Fruit fly (Drosophila melanogaster) whole organism, embryonic: ENCODE data around the gene CG32483.

Source experiments
- Asciz ChIP-seq: fragments of 200-800 bp; sonication (Bioruptor generic); optimal IDR thresholded peaks from 2 replicates; lab custom pipeline; 2017; ENCODE audit warnings: missing biosample characterization, mild to moderate bottlenecking, missing genetic modification characterization, missing genetic modification reagents
- B-H2 ChIP-seq: fragments of 200-800 bp; sonication (Bioruptor generic); optimal IDR thresholded peaks from 2 replicates; lab custom pipeline; 2018; ENCODE audit warnings: missing biosample characterization, mild to moderate bottlenecking, missing genetic modification characterization
- Blimp-1 ChIP-seq: fragments of 200-800 bp; sonication (Bioruptor generic); optimal IDR thresholded peaks from 3 replicates; lab custom pipeline; 2018; ENCODE audit warnings: missing biosample characterization, missing genetic modification characterization, mild to moderate bottlenecking, moderate library complexity, missing genetic modification reagents
- BtbVII ChIP-seq: fragments of 200-800 bp; sonication (Bioruptor generic); optimal IDR thresholded peaks from 3 replicates; lab custom pipeline; 2017; ENCODE audit warnings: missing biosample characterization, mild to moderate bottlenecking, missing genetic modification characterization
- CG10654 ChIP-seq: fragments of 200-800 bp; sonication (Bioruptor generic); optimal IDR thresholded peaks from 2 replicates; lab custom pipeline; 2016; ENCODE audit warnings: missing biosample characterization, missing genetic modification characterization
- CG11504 ChIP-seq: fragments of 200-800 bp; sonication (Bioruptor generic); optimal IDR thresholded peaks from 3 replicates; lab custom pipeline; 2019; ENCODE audit warnings: missing biosample characterization, mild to moderate bottlenecking, missing genetic modification characterization, moderate library complexity
- CG12299 ChIP-seq: fragments of 200-800 bp; sonication (Bioruptor generic); optimal IDR thresholded peaks from 2 replicates; lab custom pipeline; 2018; ENCODE audit warnings: missing biosample characterization, mild to moderate bottlenecking, missing genetic modification characterization
- CG1233 ChIP-seq: fragments of 200-800 bp; sonication (Bioruptor generic); optimal IDR thresholded peaks from 4 replicates; lab custom pipeline; 2018; ENCODE audit warnings: missing biosample characterization, mild to moderate bottlenecking, missing genetic modification characterization
- CG17328 ChIP-seq: fragments of 200-800 bp; sonication (Bioruptor generic); IDR thresholded peaks from 2 replicates; pipeline ENCODE4 v1.3.6; 2022; ENCODE audit warnings: missing biosample characterization, missing genetic modification characterization
- CG17612 ChIP-seq: fragments of 200-800 bp; sonication (Bioruptor generic); IDR thresholded peaks from 2 replicates; pipeline ENCODE4 v1.3.6; 2022; ENCODE audit warnings: missing biosample characterization, missing genetic modification characterization
- CG18599 ChIP-seq: fragments of 200-800 bp; sonication (Bioruptor generic); optimal IDR thresholded peaks from 3 replicates; lab custom pipeline; 2017; ENCODE audit warnings: missing biosample characterization, missing genetic modification characterization, mild to moderate bottlenecking, moderate library complexity, missing genetic modification reagents
- CG2116 ChIP-seq: fragments of 200-800 bp; sonication (Bioruptor generic); optimal IDR thresholded peaks from 3 replicates; lab custom pipeline; 2018; ENCODE audit warnings: missing biosample characterization, mild to moderate bottlenecking, missing genetic modification characterization
- CG2678 ChIP-seq: fragments of 200-800 bp; sonication (Bioruptor generic); optimal IDR thresholded peaks from 3 replicates; lab custom pipeline; 2019; ENCODE audit warnings: missing biosample characterization, mild to moderate bottlenecking, missing genetic modification characterization, moderate library complexity
- CG30403 ChIP-seq: fragments of 200-800 bp; sonication (Bioruptor generic); optimal IDR thresholded peaks from 3 replicates; lab custom pipeline; 2016; ENCODE audit warnings: missing biosample characterization, missing genetic modification characterization
- CG32767 ChIP-seq: fragments of 200-800 bp; sonication (Bioruptor generic); IDR thresholded peaks from 2 replicates; pipeline ENCODE4 v1.3.6; 2022; ENCODE audit warnings: missing biosample characterization, missing genetic modification characterization
- CG33213 ChIP-seq: fragments of 200-800 bp; sonication (Bioruptor generic); optimal IDR thresholded peaks from 3 replicates; lab custom pipeline; 2016; ENCODE audit warnings: missing biosample characterization, missing genetic modification characterization
- CG3847 ChIP-seq: fragments of 200-800 bp; sonication (Bioruptor generic); IDR thresholded peaks from 2 replicates; pipeline ENCODE4 v1.3.6; 2022; ENCODE audit warnings: missing biosample characterization, missing genetic modification characterization
- CG4282 ChIP-seq: fragments of 200-800 bp; sonication (Bioruptor generic); optimal IDR thresholded peaks from 2 replicates; lab custom pipeline; 2016; ENCODE audit warnings: missing biosample characterization, missing genetic modification characterization
- CG5245 ChIP-seq: fragments of 200-800 bp; sonication (Bioruptor generic); optimal IDR thresholded peaks from 3 replicates; lab custom pipeline; 2016; ENCODE audit warnings: missing biosample characterization, missing genetic modification characterization
- CG9932 ChIP-seq: fragments of 200-800 bp; sonication (Bioruptor generic); IDR thresholded peaks from 2 replicates; pipeline ENCODE4 v1.3.6; 2022; ENCODE audit warnings: missing biosample characterization, missing genetic modification characterization
- CrebB ChIP-seq: fragments of 200-800 bp; sonication (Bioruptor generic); optimal IDR thresholded peaks from 3 replicates; lab custom pipeline; 2018; ENCODE audit warnings: missing biosample characterization, mild to moderate bottlenecking, missing genetic modification characterization
- Dbx ChIP-seq: fragments of 200-800 bp; sonication (Bioruptor generic); IDR thresholded peaks from 3 replicates; pipeline ENCODE4 v1.3.6; 2022; ENCODE audit warnings: missing biosample characterization, missing genetic modification characterization
- Deaf1 ChIP-seq: fragments of 200-800 bp; optimal IDR thresholded peaks from 3 replicates; lab custom pipeline; 2019; ENCODE audit warnings: missing biosample characterization, mild to moderate bottlenecking, missing genetic modification characterization, moderate library complexity
- Dip2 ChIP-seq: fragments of 200-800 bp; sonication (Bioruptor generic); IDR thresholded peaks from 2 replicates; pipeline ENCODE4 v1.3.6; 2022; ENCODE audit warnings: missing biosample characterization, missing genetic modification characterization
- Eip74EF ChIP-seq, 2 experiments: fragments of 200-800 bp in 1 of 2; fragments of >200 bp in 1 of 2; sonication (Bioruptor generic) in 1 of 2; optimal IDR thresholded peaks; 2 replicates each; lab custom pipeline; 2017 to 2019; ENCODE audit warnings: missing biosample characterization in 2 of 2, missing genetic modification characterization in 2 of 2, mild to moderate bottlenecking in 1 of 2, moderate library complexity in 1 of 2
- HLH3B ChIP-seq: fragments of 200-800 bp; sonication (Bioruptor generic); IDR thresholded peaks from 2 replicates; pipeline ENCODE4 v1.3.6; 2022; ENCODE audit warnings: missing biosample characterization, missing genetic modification characterization
- Lim3 ChIP-seq: fragments of 200-800 bp; sonication (Bioruptor generic); IDR thresholded peaks from 2 replicates; pipeline ENCODE4 v1.3.6; 2022; ENCODE audit warnings: missing biosample characterization, missing genetic modification characterization
- NC2β ChIP-seq: fragments of 200-800 bp; sonication (Bioruptor generic); optimal IDR thresholded peaks from 2 replicates; lab custom pipeline; 2016; ENCODE audit warnings: missing biosample characterization, missing genetic modification characterization
- PHDP ChIP-seq: fragments of 200-800 bp; sonication (Bioruptor generic); optimal IDR thresholded peaks from 3 replicates; lab custom pipeline; 2018; ENCODE audit warnings: missing biosample characterization, mild to moderate bottlenecking, missing genetic modification characterization, moderate library complexity
- Taf1 ChIP-seq: fragments of 200-800 bp; sonication (Bioruptor generic); IDR thresholded peaks from 2 replicates; pipeline ENCODE4 v1.3.6; 2022; ENCODE audit warnings: missing biosample characterization, missing genetic modification characterization
- ap ChIP-seq: fragments of 200-800 bp; sonication (Bioruptor generic); IDR thresholded peaks from 2 replicates; pipeline ENCODE4 v1.3.6; 2022; ENCODE audit warnings: missing biosample characterization, missing genetic modification characterization
- bbx ChIP-seq: fragments of 200-800 bp; sonication (Bioruptor generic); IDR thresholded peaks from 2 replicates; pipeline ENCODE4 v1.3.6; 2022; ENCODE audit warnings: missing biosample characterization, missing genetic modification characterization; ENCODE audit not compliant: partially characterized antibody
- cato ChIP-seq: fragments of 200-800 bp; sonication (Bioruptor generic); optimal IDR thresholded peaks from 2 replicates; lab custom pipeline; 2016; ENCODE audit warnings: missing biosample characterization, missing genetic modification characterization, borderline replicate concordance
- chn ChIP-seq: fragments of 200-800 bp; sonication (Bioruptor generic); optimal IDR thresholded peaks from 2 replicates; lab custom pipeline; 2016; ENCODE audit warnings: missing biosample characterization, missing genetic modification characterization
- emc ChIP-seq: fragments of 200-800 bp; sonication (Bioruptor generic); optimal IDR thresholded peaks from 2 replicates; lab custom pipeline; 2016; ENCODE audit warnings: missing biosample characterization, missing genetic modification characterization
- eve ChIP-seq, 2 experiments: fragments of >200 bp; optimal IDR thresholded peaks; 2 replicates each; lab custom pipeline; 2017; ENCODE audit warnings: missing biosample characterization in 2 of 2, missing genetic modification characterization in 2 of 2
- fru ChIP-seq: fragments of >200 bp; optimal IDR thresholded peaks from 2 replicates; lab custom pipeline; 2017
- grau ChIP-seq: fragments of 200-800 bp; optimal IDR thresholded peaks from 3 replicates; lab custom pipeline; 2019; ENCODE audit warnings: missing biosample characterization, mild to moderate bottlenecking, missing genetic modification characterization, moderate library complexity
- gsb ChIP-seq: fragments of 200-800 bp; sonication (Bioruptor generic); IDR thresholded peaks from 2 replicates; pipeline ENCODE4 v1.3.6; 2022; ENCODE audit warnings: missing biosample characterization, missing genetic modification characterization
- gt ChIP-seq: fragments of 200-800 bp; sonication (Bioruptor generic); IDR thresholded peaks from 2 replicates; pipeline ENCODE4 v1.3.6; 2022; ENCODE audit warnings: missing biosample characterization, missing genetic modification characterization
- her ChIP-seq: fragments of 200-800 bp; sonication (Bioruptor generic); optimal IDR thresholded peaks from 2 replicates; lab custom pipeline; 2016; ENCODE audit warnings: missing biosample characterization, missing genetic modification characterization
- kni ChIP-seq: fragments of 200-800 bp; sonication (Bioruptor generic); optimal IDR thresholded peaks from 3 replicates; lab custom pipeline; 2017; ENCODE audit warnings: mild to moderate bottlenecking, missing biosample characterization, missing genetic modification reagents, missing genetic modification characterization
- lab ChIP-seq: fragments of 200-800 bp; sonication (Bioruptor generic); optimal IDR thresholded peaks from 3 replicates; lab custom pipeline; 2017; ENCODE audit warnings: missing biosample characterization, missing genetic modification characterization, mild to moderate bottlenecking, moderate library complexity, missing genetic modification reagents
- luna ChIP-seq: fragments of 200-800 bp; sonication (Bioruptor generic); optimal IDR thresholded peaks from 2 replicates; lab custom pipeline; 2016; ENCODE audit warnings: missing biosample characterization, missing genetic modification characterization
- peb ChIP-seq: fragments of 200-800 bp; sonication (Bioruptor generic); IDR thresholded peaks from 2 replicates; pipeline ENCODE4 v1.3.6; 2022; ENCODE audit warnings: missing biosample characterization, missing genetic modification characterization
- sna ChIP-seq: fragments of 200-800 bp; sonication (Bioruptor generic); IDR thresholded peaks from 2 replicates; pipeline ENCODE4 v1.3.6; 2022; ENCODE audit warnings: missing biosample characterization, missing genetic modification characterization; ENCODE audit not compliant: partially characterized antibody
- stwl ChIP-seq: fragments of 200-800 bp; sonication (Bioruptor generic); optimal IDR thresholded peaks from 3 replicates; lab custom pipeline; 2018; ENCODE audit warnings: missing biosample characterization, mild to moderate bottlenecking, missing genetic modification characterization, moderate library complexity
- twi ChIP-seq: fragments of 200-800 bp; optimal IDR thresholded peaks from 2 replicates; lab custom pipeline; 2019; ENCODE audit warnings: missing biosample characterization, mild to moderate bottlenecking, missing genetic modification characterization, moderate library complexity
- zen ChIP-seq: fragments of 200-800 bp; sonication (Bioruptor generic); optimal IDR thresholded peaks from 3 replicates; lab custom pipeline; 2018; ENCODE audit warnings: missing biosample characterization, mild to moderate bottlenecking, missing genetic modification characterization, moderate library complexity
- zfh2 ChIP-seq: fragments of 200-800 bp; sonication (Bioruptor generic); optimal IDR thresholded peaks from 2 replicates; lab custom pipeline; 2016; ENCODE audit warnings: missing biosample characterization, missing genetic modification characterization

Gene CG32483

DNA sequence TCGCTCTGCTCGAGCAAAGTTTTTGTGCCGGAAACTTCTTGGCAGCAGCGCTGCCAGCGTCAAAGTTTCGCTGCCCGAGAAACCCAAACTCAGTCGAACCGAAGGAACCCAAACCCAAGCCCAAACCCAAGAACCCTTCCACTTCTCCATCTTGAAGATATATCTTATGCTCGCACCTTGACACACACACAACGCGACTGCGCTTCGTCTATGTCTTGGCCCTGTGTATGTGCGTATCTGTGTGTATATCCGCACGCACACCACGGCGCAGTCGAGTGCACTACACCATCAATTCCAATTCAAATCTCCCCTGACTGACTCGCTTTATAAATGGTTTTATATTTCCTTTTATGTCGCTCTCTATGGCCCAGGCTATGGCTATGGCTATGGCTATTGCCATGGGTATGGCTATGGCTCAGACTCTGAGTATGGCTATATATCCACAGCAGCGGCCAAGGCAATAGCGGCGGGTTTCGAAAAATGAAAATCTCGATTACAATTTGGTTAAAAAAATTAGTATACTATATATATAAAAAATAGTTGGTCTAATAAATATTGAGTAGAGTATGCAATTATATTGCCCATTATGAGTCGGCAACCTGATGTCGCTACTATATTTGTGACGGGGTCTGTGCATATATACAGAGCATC is 6.6 kb upstream of the CG32483 start (continued):
- TF ChIP-seq CrebB (tag; lab: Kevin White, UChicago) (peak; percentile 88), CG17612 (GFP tag; lab: Robert Waterston, UW) (peak; percentile 78), gsb (GFP tag; lab: Robert Waterston, UW) (peak; percentile 92), zfh2 (peak; percentile 36), NC2β (GFP tag; lab: Kevin White, UChicago) (peak; percentile 66), stwl (tag; lab: Kevin White, UChicago) (peak; percentile 75), Dip2 (peak; percentile 35; the same call in 1 of the 2 replicates), peb (peak; percentile 91), her (no peak), bbx (GFP tag; lab: Robert Waterston, UW) (no peak), Taf1 (GFP tag; lab: Robert Waterston, UW) (peak; percentile 90), sna (no peak), CG4282 (GFP tag; lab: Kevin White, UChicago) (no peak), B-H2 (GFP tag; lab: Kevin White, UChicago) (peak; percentile 25), kni (GFP tag; lab: Kevin White, UChicago) (peak; percentile 16), CG3847 (peak; percentile 92), BtbVII (peak; percentile 97), chn (peak; percentile 70), twi (tag; lab: Kevin White, UChicago) (peak; percentile 90), Blimp-1 (GFP tag; lab: Kevin White, UChicago) (peak; percentile 95), lab (peak; percentile 98), gt (GFP tag; lab: Robert Waterston, UW) (peak; percentile 86), zen (tag; lab: Kevin White, UChicago) (peak; percentile 96), cato (GFP tag; lab: Kevin White, UChicago) (peak; percentile 84), CG9932 (GFP tag; lab: Robert Waterston, UW) (peak; percentile 91), CG33213 (peak; percentile 62), CG18599 (peak; percentile 98), fru (lab: Kevin White, UChicago) (no peak), Lim3 (GFP tag; lab: Robert Waterston, UW) (peak; percentile 79), CG17328 (GFP tag; lab: Robert Waterston, UW) (peak; percentile 97), Eip74EF (GFP tag; optimal IDR thresholded peaks at IDR 0.05; lab: Kevin White, UChicago) (peak in 1 of 2 experiments; percentile 94), CG1233 (GFP tag; lab: Kevin White, UChicago) (peak; percentile 97), CG30403 (GFP tag; lab: Kevin White, UChicago) (peak; percentile 92), CG2678 (tag; lab: Kevin White, UChicago) (peak; percentile 97), Asciz (peak; percentile 95), PHDP (tag; lab: Kevin White, UChicago) (peak; percentile 96), HLH3B (peak; percentile 96), CG11504 (tag; lab: Kevin White, UChicago) (peak; percentile 97), CG12299 (tag; lab: Kevin White, UChicago) (peak; percentile 92), emc (GFP tag; lab: Kevin White, UChicago) (no peak), CG32767 (GFP tag; lab: Robert Waterston, UW) (peak; percentile 94), CG2116 (GFP tag; lab: Kevin White, UChicago) (peak; percentile 74), eve (GFP tag; optimal IDR thresholded peaks at IDR 0.05; lab: Kevin White, UChicago) (no peak), ap (GFP tag; lab: Robert Waterston, UW) (peak; percentile 95), CG5245 (peak; percentile 94), Dbx (peak; percentile 94), Deaf1 (peak; percentile 77), CG10654 (GFP tag; lab: Kevin White, UChicago) (peak; percentile 89), grau (tag; lab: Kevin White, UChicago) (peak; percentile 95), luna (GFP tag; lab: Kevin White, UChicago) (no peak)
